Worm (Caenorhabditis elegans): Measurements from ENCODE around the gene kbp-2.

ce11 chrIII:4917077-4917476, 13.4 kb upstream of the kbp-2 start, which contains the start of gene rars-1:
- TF ChIP-seq flt-1 (GFP tag; IDR thresholded peaks at IDR 0.05) (no peak), ref-1 (GFP tag; conservative IDR thresholded peaks at IDR 0.05) (no peak), T22C8.4 (GFP tag; IDR thresholded peaks at IDR 0.05) (no peak), tab-1 (GFP tag; IDR thresholded peaks at IDR 0.05) (no peak), ztf-23 (GFP tag; IDR thresholded peaks at IDR 0.05) (no peak), klf-2 (GFP tag; conservative IDR thresholded peaks at IDR 0.05) (no peak), cog-1 (tag; optimal IDR thresholded peaks at IDR 0.05) (no peak)
